Worm (Caenorhabditis elegans): ENCODE results near the gene flp-32.

The flp-32 gene

ce11 chrX:15446292-15446794 is 12.8 kb downstream of the flp-32 start, which contains the start of gene R03A10.5:
Gene R03A10.5, plus strand, starts transcription at chrX:15446722.
- no peak for TF ChIP-seq mbf-1 (tag; optimal IDR thresholded peaks at IDR 0.05)
- no peak for TF ChIP-seq F13H6.1 (tag; optimal IDR thresholded peaks at IDR 0.05)
- no peak for TF ChIP-seq nhr-25 (tag; optimal IDR thresholded peaks at IDR 0.05)
- no peak for TF ChIP-seq nhr-21 (tag; optimal IDR thresholded peaks at IDR 0.05)
- TF ChIP-seq skn-1 (tag; optimal IDR thresholded peaks at IDR 0.05) = no peak
- no peak for TF ChIP-seq nhr-237 (tag; optimal IDR thresholded peaks at IDR 0.05)
- TF ChIP-seq unc-62 (GFP tag; optimal IDR thresholded peaks at IDR 0.05) = no peak
- TF ChIP-seq nhr-129 (tag; optimal IDR thresholded peaks at IDR 0.05) = no peak

ce11 chrX:15465050-15465449 is 31.5 kb downstream of the flp-32 start:
- TF ChIP-seq mab-5 (tag; optimal IDR thresholded peaks at IDR 0.05) (no peak), F13H6.1 (tag; optimal IDR thresholded peaks at IDR 0.05) (no peak), nhr-129 (tag; optimal IDR thresholded peaks at IDR 0.05) (no peak), fos-1 (tag; optimal IDR thresholded peaks at IDR 0.05) (no peak), lin-39 (tag; optimal IDR thresholded peaks at IDR 0.05) (no peak), sem-4 (tag; optimal IDR thresholded peaks at IDR 0.05) (no peak), lin-11 (tag; optimal IDR thresholded peaks at IDR 0.05) (no peak), ZK546.5 (tag; optimal IDR thresholded peaks at IDR 0.05) (no peak), unc-55 (GFP tag; optimal IDR thresholded peaks at IDR 0.05) (no peak), zag-1 (tag; optimal IDR thresholded peaks at IDR 0.05) (no peak), nhr-12 (tag; optimal IDR thresholded peaks at IDR 0.05) (no peak), crh-2 (tag; optimal IDR thresholded peaks at IDR 0.05) (no peak), lin-13 (GFP tag; optimal IDR thresholded peaks at IDR 0.05) (no peak), elt-3 (tag; optimal IDR thresholded peaks at IDR 0.05) (no peak), nhr-237 (tag; optimal IDR thresholded peaks at IDR 0.05) (no peak)

- no peak for TF ChIP-seq ztf-4 (tag; optimal IDR thresholded peaks at IDR 0.05)
- TF ChIP-seq lsy-2 (tag; optimal IDR thresholded peaks at IDR 0.05) = no peak
- TF ChIP-seq lin-13 (GFP tag; optimal IDR thresholded peaks at IDR 0.05) = no peak
- no peak for TF ChIP-seq mab-5 (tag; optimal IDR thresholded peaks at IDR 0.05)
- TF ChIP-seq ceh-16 (tag; optimal IDR thresholded peaks at IDR 0.05) = no peak
- no peak for TF ChIP-seq nhr-23 (tag; optimal IDR thresholded peaks at IDR 0.05)
- no peak for TF ChIP-seq nhr-237 (tag; optimal IDR thresholded peaks at IDR 0.05)
- no peak for TF ChIP-seq nhr-25 (tag; optimal IDR thresholded peaks at IDR 0.05)
- TF ChIP-seq C34F6.9 (tag; optimal IDR thresholded peaks at IDR 0.05) = no peak
- TF ChIP-seq aly-2 (tag; optimal IDR thresholded peaks at IDR 0.05) = no peak
- TF ChIP-seq nhr-11 (tag; optimal IDR thresholded peaks at IDR 0.05) = no peak
- no peak for TF ChIP-seq unc-62 (GFP tag; optimal IDR thresholded peaks at IDR 0.05)
- TF ChIP-seq skn-1 (tag; optimal IDR thresholded peaks at IDR 0.05) = no peak
- TF ChIP-seq nhr-21 (tag; optimal IDR thresholded peaks at IDR 0.05) = no peak
- no peak for TF ChIP-seq unc-55 (GFP tag; optimal IDR thresholded peaks at IDR 0.05)
- no peak for TF ChIP-seq fos-1 (tag; optimal IDR thresholded peaks at IDR 0.05)
- TF ChIP-seq mbf-1 (tag; optimal IDR thresholded peaks at IDR 0.05) = no peak
- no peak for TF ChIP-seq ama-1 (optimal IDR thresholded peaks at IDR 0.05)
- TF ChIP-seq lin-11 (tag; optimal IDR thresholded peaks at IDR 0.05) = no peak
- TF ChIP-seq snpc-4 (tag; optimal IDR thresholded peaks at IDR 0.05) = no peak
Observed at ce11 chrX:15466032-15466431, 32.4 kb downstream of the flp-32 start, which contains the start of gene sprr-1. Gene sprr-1, plus strand, starts transcription at chrX:15466300.

- TF ChIP-seq snpc-4 (tag; optimal IDR thresholded peaks at IDR 0.05) (peak; percentile 24), F13H6.1 (tag; optimal IDR thresholded peaks at IDR 0.05) (no peak)
Observed at ce11 chrX:15468657-15469056, 35.1 kb downstream of the flp-32 start.

ce11 chrX:15469957-15470548 is 36.5 kb downstream of the flp-32 start:
- TF ChIP-seq egl-27 (tag; optimal IDR thresholded peaks at IDR 0.05) = peak; percentile 76
- TF ChIP-seq elt-1 (tag; optimal IDR thresholded peaks at IDR 0.05) = peak; percentile 67
- no peak for TF ChIP-seq nhr-237 (tag; optimal IDR thresholded peaks at IDR 0.05)
- TF ChIP-seq C34F6.9 (tag; optimal IDR thresholded peaks at IDR 0.05) = no peak
- TF ChIP-seq nhr-12 (tag; optimal IDR thresholded peaks at IDR 0.05) = no peak
- TF ChIP-seq nhr-23 (tag; optimal IDR thresholded peaks at IDR 0.05) = no peak
- TF ChIP-seq sem-4 (tag; optimal IDR thresholded peaks at IDR 0.05) = peak; percentile 86

ce11 chrX:15477309-15477708 is 43.7 kb downstream of the flp-32 start, which contains the start of gene exc-1:
Gene exc-1, minus strand, starts transcription at chrX:15477409.
- TF ChIP-seq nhr-11 (tag; optimal IDR thresholded peaks at IDR 0.05) = no peak
- no peak for TF ChIP-seq nhr-12 (tag; optimal IDR thresholded peaks at IDR 0.05)
- TF ChIP-seq lsy-2 (tag; optimal IDR thresholded peaks at IDR 0.05) = no peak
